Fruit fly (Drosophila melanogaster): ENCODE results near the gene wol.

wol gene

DNA sequence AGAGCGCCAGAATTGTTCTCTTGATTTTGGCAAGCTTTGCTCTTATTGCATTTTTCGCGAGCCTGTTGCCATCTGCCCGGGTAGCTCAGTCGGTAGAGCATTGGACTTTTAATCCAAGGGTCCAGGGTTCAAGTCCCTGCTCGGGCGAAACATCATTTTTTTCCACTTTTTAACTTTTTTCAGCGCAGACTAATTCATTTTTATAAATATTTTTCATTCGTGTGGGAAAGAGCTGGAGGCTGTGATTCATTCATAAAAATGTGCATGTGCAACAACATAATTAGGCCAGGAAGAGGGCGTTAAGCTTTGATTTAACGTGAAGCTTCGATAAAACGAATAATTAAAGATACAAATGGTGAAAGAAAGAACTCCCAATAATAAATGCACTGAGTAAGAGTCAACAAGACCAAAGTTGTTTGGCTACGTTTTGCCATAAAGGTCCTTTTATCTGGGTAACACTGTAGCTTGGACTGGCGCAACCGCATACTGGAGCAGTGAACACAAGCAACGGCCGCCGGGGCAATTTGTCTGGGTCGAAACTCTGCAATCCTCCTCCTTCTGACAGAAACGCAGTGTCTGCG lies 12.0 kb downstream of the wol start (continued):
- TF ChIP-seq pnt (GFP tag; optimal IDR thresholded peaks at IDR 0.05): peak; percentile 28
- peak; percentile 8 for TF ChIP-seq PHDP (tag; optimal IDR thresholded peaks at IDR 0.05)
- TF ChIP-seq Aef1 (GFP tag; IDR thresholded peaks at IDR 0.05): no peak
- peak; percentile 27 for TF ChIP-seq gem (tag; optimal IDR thresholded peaks at IDR 0.05)
- no peak for TF ChIP-seq h (optimal IDR thresholded peaks at IDR 0.05)
- peak; percentile 10 for TF ChIP-seq Oli (tag; optimal IDR thresholded peaks at IDR 0.05)
- peak; percentile 77 for TF ChIP-seq Med (GFP tag)
- no peak for TF ChIP-seq hb (GFP tag; IDR thresholded peaks at IDR 0.05; ENCODE audit: partially characterized antibody)
- TF ChIP-seq CG31441 (GFP tag; IDR thresholded peaks at IDR 0.05): 0 out of 2 replicates have a peak, but pooled peaks have one; percentile 32
- peak; percentile 21 for TF ChIP-seq ATbp (GFP tag; optimal IDR thresholded peaks at IDR 0.05)
- peak; percentile 37 for TF ChIP-seq CG2712 (tag; optimal IDR thresholded peaks at IDR 0.05)
- peak; percentile 92 for TF ChIP-seq nom (GFP tag; optimal IDR thresholded peaks at IDR 0.05)
- TF ChIP-seq CG9727 (GFP tag; optimal IDR thresholded peaks at IDR 0.05): no peak
- peak; percentile 39 for TF ChIP-seq dmrt99B (tag; optimal IDR thresholded peaks at IDR 0.05)
- no peak for TF ChIP-seq HLH4C (GFP tag; IDR thresholded peaks at IDR 0.05; ENCODE audit: partially characterized antibody)
- TF ChIP-seq hkb (optimal IDR thresholded peaks at IDR 0.05): no peak
- peak; percentile 23; the same call in 1 of the 2 replicates for TF ChIP-seq hkb (GFP tag; IDR thresholded peaks at IDR 0.05)
- no peak for TF ChIP-seq CG10654 (GFP tag; optimal IDR thresholded peaks at IDR 0.05)
- 0 out of 3 replicates have a peak, but pooled peaks have one; percentile 23 for TF ChIP-seq CG7357 (GFP tag; IDR thresholded peaks at IDR 0.05)
- TF ChIP-seq Lim3 (GFP tag; IDR thresholded peaks at IDR 0.05): no peak
- TF ChIP-seq CG2678 (tag; optimal IDR thresholded peaks at IDR 0.05): peak; percentile 36
- TF ChIP-seq CG18262 (tag; optimal IDR thresholded peaks at IDR 0.05): peak; percentile 26
- TF ChIP-seq Chrac-16 (GFP tag; optimal IDR thresholded peaks at IDR 0.05): peak; percentile 8
- no peak for TF ChIP-seq CG14860 (GFP tag; IDR thresholded peaks at IDR 0.05; ENCODE audit: partially characterized antibody)
- peak; percentile 80 for TF ChIP-seq Drgx (GFP tag; IDR thresholded peaks at IDR 0.05)
- no peak for TF ChIP-seq btn (GFP tag; optimal IDR thresholded peaks at IDR 0.05)
- peak; percentile 43 for TF ChIP-seq CG7839 (tag; optimal IDR thresholded peaks at IDR 0.05)
- 0 out of 4 replicates have a peak, but pooled peaks have one; percentile 29 for TF ChIP-seq Gug (GFP tag; IDR thresholded peaks at IDR 0.05)
- TF ChIP-seq ranshi (GFP tag; IDR thresholded peaks at IDR 0.05): 0 out of 2 replicates have a peak, but pooled peaks have one; percentile 28
- no peak for TF ChIP-seq Scr (GFP tag; IDR thresholded peaks at IDR 0.05; ENCODE audit: partially characterized antibody)
- no peak for TF ChIP-seq ac (GFP tag; optimal IDR thresholded peaks at IDR 0.05)
- peak; percentile 44 for TF ChIP-seq tin (GFP tag; optimal IDR thresholded peaks at IDR 0.05)
- TF ChIP-seq az2 (GFP tag; optimal IDR thresholded peaks at IDR 0.05): peak; percentile 1
- peak; percentile 67 for TF ChIP-seq Bdp1 (GFP tag; optimal IDR thresholded peaks at IDR 0.05)
- no peak for TF ChIP-seq CG6254 (GFP tag; optimal IDR thresholded peaks at IDR 0.05)
- TF ChIP-seq fd96Cb (tag; optimal IDR thresholded peaks at IDR 0.05): peak; percentile 9
- peak; percentile 76 for TF ChIP-seq grau (tag; optimal IDR thresholded peaks at IDR 0.05)
- TF ChIP-seq Blimp-1 (GFP tag; optimal IDR thresholded peaks at IDR 0.05): peak; percentile 15
- TF ChIP-seq ase (GFP tag; IDR thresholded peaks at IDR 0.05): no peak
- TF ChIP-seq chinmo (GFP tag; IDR thresholded peaks at IDR 0.05; ENCODE audit: partially characterized antibody): no peak
- TF ChIP-seq BEAF-32 (GFP tag; optimal IDR thresholded peaks at IDR 0.05): no peak
- no peak for TF ChIP-seq CG16863 (GFP tag; optimal IDR thresholded peaks at IDR 0.05)
- TF ChIP-seq CG10979 (tag; optimal IDR thresholded peaks at IDR 0.05): peak; percentile 39
- TF ChIP-seq Ada2b (GFP tag; IDR thresholded peaks at IDR 0.05): 0 out of 2 replicates have a peak, but pooled peaks have one; percentile 16
- no peak for TF ChIP-seq nau (GFP tag; optimal IDR thresholded peaks at IDR 0.05)
- peak; percentile 49 for TF ChIP-seq row (GFP tag; IDR thresholded peaks at IDR 0.05)
- peak; percentile 9 for TF ChIP-seq CG4424 (GFP tag; optimal IDR thresholded peaks at IDR 0.05)
- TF ChIP-seq esg (GFP tag; conservative IDR thresholded peaks at IDR 0.05): no peak; the same call in 1 of the 2 replicates
- TF ChIP-seq pan (optimal IDR thresholded peaks at IDR 0.05): no peak
- peak in 1 of 2 experiments; percentile 25 for TF ChIP-seq pan (GFP tag; optimal IDR thresholded peaks at IDR 0.05 in 1 of 2, IDR thresholded peaks at IDR 0.05 in 1 of 2)
